Fruit fly (Drosophila melanogaster) whole organism: ENCODE measurements around the gene CG18404.

Experiments
- CG8478 ChIP-seq: fragments of >200 bp; optimal IDR thresholded peaks from 2 replicates; lab custom pipeline; 2018; ENCODE audit warnings: inconsistent platforms
- Dll ChIP-seq: fragments of >200 bp; optimal IDR thresholded peaks from 2 replicates; lab custom pipeline; 2017
- EcR ChIP-seq, 2 experiments: fragments of >200 bp; optimal IDR thresholded peaks; 2 replicates each; lab custom pipeline; 2017; ENCODE audit warnings: missing biosample characterization in 2 of 2, missing genetic modification characterization in 2 of 2, missing genetic modification reagents in 2 of 2
- psq ChIP-seq: fragments of >200 bp; optimal IDR thresholded peaks from 2 replicates; lab custom pipeline; 2017
- usp ChIP-seq: fragments of >200 bp; optimal IDR thresholded peaks from 2 replicates; lab custom pipeline; 2017; ENCODE audit warnings: missing biosample characterization, missing genetic modification characterization, mixed read lengths

DNA sequence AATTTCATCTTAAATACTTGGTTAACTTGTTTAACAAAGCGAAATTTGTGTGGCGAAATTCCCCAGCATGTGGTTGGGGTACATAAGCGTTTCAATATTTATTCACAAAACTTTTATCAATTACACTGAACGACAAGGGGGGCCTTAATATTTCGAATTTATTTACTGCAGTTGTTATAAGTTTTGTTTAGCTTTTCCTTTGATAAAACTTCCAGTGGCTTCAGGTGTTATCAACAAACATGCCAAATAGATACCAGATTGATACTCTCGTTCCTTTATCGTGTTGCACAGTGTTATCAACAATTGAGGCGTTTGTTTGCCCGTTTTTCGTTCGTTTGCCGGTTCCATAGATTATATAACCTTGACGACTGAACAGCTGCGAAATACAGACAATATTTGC lies 27.3 kb downstream of the CG18404 start:
- no peak for TF ChIP-seq Dll
- no peak for TF ChIP-seq usp (GFP tag; lab: Kevin White, UChicago)
- no peak for TF ChIP-seq EcR (GFP tag; optimal IDR thresholded peaks at IDR 0.05; lab: Kevin White, UChicago)
- TF ChIP-seq CG8478 (lab: Kevin White, UChicago) = no peak
- no peak for TF ChIP-seq psq (lab: Kevin White, UChicago)
